Worm (Caenorhabditis elegans) whole organism, L1 larva: ENCODE measurements around the gene M03C11.6.
A peak's percentile ranks its signal among the peaks of the same experiment; 100 is the strongest.

ENCODE experiments used
- C34B4.2 ChIP-seq: sonication (generic microtip); optimal IDR thresholded peaks from 2 replicates; lab custom pipeline; 2017; ENCODE audit warnings: mild to moderate bottlenecking, missing genetic modification characterization, missing compliant biosample characterization
- F16B12.6 ChIP-seq: fragments of 150-350 bp; optimal IDR thresholded peaks from 2 replicates; lab custom pipeline; 2014; ENCODE audit warnings: missing biosample characterization, missing genetic modification characterization
- aly-2 ChIP-seq: fragments of 150-350 bp; optimal IDR thresholded peaks from 2 replicates; lab custom pipeline; 2014; ENCODE audit warnings: missing biosample characterization, missing genetic modification characterization
- ama-1 ChIP-seq: fragments of 150-350 bp; optimal IDR thresholded peaks from 2 replicates; lab custom pipeline; 2014
- ceh-82 ChIP-seq, 3 experiments: fragments of 150-350 bp in 1 of 3; sonication (generic microtip) in 2 of 3; optimal IDR thresholded peaks; 2 replicates each; lab custom pipeline; 2014 to 2017; ENCODE audit warnings: missing biosample characterization in 3 of 3, missing genetic modification characterization in 3 of 3
- ceh-88 ChIP-seq: fragments of 200-800 bp; sonication (Bioruptor generic); IDR thresholded peaks from 2 replicates; pipeline ENCODE4 v1.3.6; 2022; ENCODE audit warnings: missing genetic modification characterization, missing compliant biosample characterization
- ces-1 ChIP-seq: fragments of 150-350 bp; optimal IDR thresholded peaks from 2 replicates; lab custom pipeline; 2014; ENCODE audit warnings: missing biosample characterization, missing genetic modification reagents, missing genetic modification characterization
- dpl-1 ChIP-seq, 3 experiments: fragments of 150-350 bp in 2 of 3; sonication (generic microtip) in 1 of 3; optimal IDR thresholded peaks; 2 replicates each; lab custom pipeline; 2014 to 2017; ENCODE audit warnings: missing biosample characterization in 3 of 3, missing genetic modification characterization in 3 of 3, missing genetic modification reagents in 3 of 3
- efl-1 ChIP-seq, 4 experiments: fragments of 150-350 bp; optimal IDR thresholded peaks in 3 of 4; peaks in 1 of 4; 1 replicate in 1 of 4; 2 replicates in 3 of 4; lab custom pipeline; 2014; ENCODE audit warnings: missing biosample characterization in 2 of 4, missing genetic modification characterization in 2 of 4, missing genetic modification reagents in 2 of 4
- efl-3 ChIP-seq: fragments of 200-800 bp; sonication (Bioruptor generic); optimal IDR thresholded peaks from 2 replicates; lab custom pipeline; 2018; ENCODE audit warnings: mild to moderate bottlenecking, missing genetic modification characterization, missing compliant biosample characterization
- egl-13 ChIP-seq: sonication (generic microtip); optimal IDR thresholded peaks from 2 replicates; lab custom pipeline; 2016; ENCODE audit warnings: missing genotype, missing genetic modification reagents, missing genetic modification characterization, missing compliant biosample characterization
- ets-5 ChIP-seq: fragments of 200-800 bp; sonication (Bioruptor generic); IDR thresholded peaks from 2 replicates; pipeline ENCODE4 v1.3.6; 2022; ENCODE audit warnings: missing genetic modification characterization, missing compliant biosample characterization
- fkh-10 ChIP-seq: sonication (generic microtip); optimal IDR thresholded peaks from 2 replicates; lab custom pipeline; 2017; ENCODE audit warnings: missing biosample characterization, missing genetic modification reagents, missing genetic modification characterization
- fkh-8 ChIP-seq: sonication (generic microtip); optimal IDR thresholded peaks from 2 replicates; lab custom pipeline; 2016; ENCODE audit warnings: mild to moderate bottlenecking, missing genetic modification characterization, missing compliant biosample characterization
- fos-1 ChIP-seq: fragments of 150-350 bp; optimal IDR thresholded peaks from 2 replicates; lab custom pipeline; 2014; ENCODE audit warnings: missing biosample characterization, missing genetic modification characterization
- grh-1 ChIP-seq: fragments of 200-800 bp; sonication (Bioruptor generic); IDR thresholded peaks from 2 replicates; pipeline ENCODE4 v1.3.6; 2022; ENCODE audit warnings: missing genetic modification reagents, missing genetic modification characterization, missing compliant biosample characterization
- hlh-17 ChIP-seq: fragments of 200-800 bp; sonication (Bioruptor generic); optimal IDR thresholded peaks from 2 replicates; lab custom pipeline; 2018; ENCODE audit warnings: missing genetic modification characterization, mild to moderate bottlenecking, missing compliant biosample characterization, moderate library complexity, borderline replicate concordance
- hlh-4 ChIP-seq: sonication (generic microtip); optimal IDR thresholded peaks from 2 replicates; lab custom pipeline; 2016; ENCODE audit warnings: mild to moderate bottlenecking, missing genetic modification characterization, missing compliant biosample characterization
- hpl-2 ChIP-seq: fragments of 150-350 bp; optimal IDR thresholded peaks from 2 replicates; lab custom pipeline; 2014; ENCODE audit warnings: missing biosample characterization, missing genetic modification reagents, missing genetic modification characterization
- irx-1 ChIP-seq: sonication (generic microtip); optimal IDR thresholded peaks from 2 replicates; lab custom pipeline; 2016; ENCODE audit warnings: missing genetic modification characterization, missing compliant biosample characterization
- lin-13 ChIP-seq: fragments of 150-350 bp; optimal IDR thresholded peaks from 2 replicates; lab custom pipeline; 2014; ENCODE audit warnings: missing biosample characterization, missing genetic modification reagents, missing genetic modification characterization
- lin-14 ChIP-seq: fragments of 200-800 bp; sonication (Bioruptor generic); optimal IDR thresholded peaks from 2 replicates; lab custom pipeline; 2018; ENCODE audit warnings: mild to moderate bottlenecking, missing genetic modification characterization, moderate library complexity, missing compliant biosample characterization
- lin-15B ChIP-seq: fragments of 150-350 bp; sonication (generic microtip); optimal IDR thresholded peaks from 3 replicates; lab custom pipeline; 2014; ENCODE audit warnings: missing biosample characterization, missing genetic modification characterization
- lin-35 ChIP-seq, 2 experiments: fragments of 150-350 bp; optimal IDR thresholded peaks; 2 replicates each; lab custom pipeline; 2014; ENCODE audit warnings: missing biosample characterization in 2 of 2, missing genetic modification characterization in 2 of 2, missing genetic modification reagents in 2 of 2
- lin-39 ChIP-seq: fragments of 150-350 bp; optimal IDR thresholded peaks from 2 replicates; lab custom pipeline; 2014; ENCODE audit warnings: missing biosample characterization, missing genetic modification reagents, missing genetic modification characterization
- lsy-2 ChIP-seq, 2 experiments: fragments of 150-350 bp; optimal IDR thresholded peaks; 2 replicates each; lab custom pipeline; 2014; ENCODE audit warnings: missing biosample characterization in 2 of 2, missing genetic modification characterization in 2 of 2
- mef-2 ChIP-seq: fragments of 150-350 bp; optimal IDR thresholded peaks from 2 replicates; lab custom pipeline; 2014; ENCODE audit warnings: missing biosample characterization, missing genetic modification characterization
- nhr-12 ChIP-seq: sonication (generic microtip); optimal IDR thresholded peaks from 2 replicates; lab custom pipeline; 2017; ENCODE audit warnings: missing biosample characterization, missing genetic modification characterization
- nhr-19 ChIP-seq: fragments of 200-800 bp; sonication (Bioruptor generic); conservative IDR thresholded peaks from 2 replicates; pipeline ENCODE4 v1.3.6; 2022; ENCODE audit warnings: missing genetic modification characterization, missing compliant biosample characterization
- nhr-20 ChIP-seq: sonication (generic microtip); optimal IDR thresholded peaks from 2 replicates; lab custom pipeline; 2016; ENCODE audit warnings: mild to moderate bottlenecking, missing genetic modification characterization, missing compliant biosample characterization
- nhr-47 ChIP-seq: sonication (generic microtip); optimal IDR thresholded peaks from 2 replicates; lab custom pipeline; 2016; ENCODE audit warnings: mild to moderate bottlenecking, missing genetic modification characterization, moderate library complexity, missing compliant biosample characterization
- nhr-71 ChIP-seq: sonication (generic microtip); optimal IDR thresholded peaks from 2 replicates; lab custom pipeline; 2016; ENCODE audit warnings: mild to moderate bottlenecking, missing genetic modification characterization, moderate library complexity, missing compliant biosample characterization
- nhr-76 ChIP-seq: sonication (generic microtip); optimal IDR thresholded peaks from 2 replicates; lab custom pipeline; 2017; ENCODE audit warnings: missing biosample characterization, missing genetic modification characterization
- pqm-1 ChIP-seq: sonication (generic microtip); optimal IDR thresholded peaks from 3 replicates; lab custom pipeline; 2017; ENCODE audit warnings: missing biosample characterization, missing genetic modification characterization
- rnt-1 ChIP-seq: sonication (generic microtip); optimal IDR thresholded peaks from 2 replicates; lab custom pipeline; 2016; ENCODE audit warnings: mild to moderate bottlenecking, missing genetic modification characterization, moderate library complexity, missing compliant biosample characterization
- skn-1 ChIP-seq: fragments of 150-350 bp; optimal IDR thresholded peaks from 2 replicates; lab custom pipeline; 2014; ENCODE audit warnings: missing biosample characterization, missing genetic modification characterization
- snu-23 ChIP-seq: sonication (generic microtip); optimal IDR thresholded peaks from 2 replicates; lab custom pipeline; 2016; ENCODE audit warnings: missing genetic modification characterization, missing compliant biosample characterization
- swsn-7 ChIP-seq: sonication (generic microtip); optimal IDR thresholded peaks from 2 replicates; lab custom pipeline; 2016; ENCODE audit warnings: missing genetic modification characterization, missing compliant biosample characterization
- tbx-2 ChIP-seq: sonication (generic microtip); optimal IDR thresholded peaks from 2 replicates; lab custom pipeline; 2016; ENCODE audit warnings: missing genetic modification characterization, missing compliant biosample characterization
- unc-62 ChIP-seq: fragments of 150-350 bp; optimal IDR thresholded peaks from 2 replicates; lab custom pipeline; 2014; ENCODE audit warnings: missing biosample characterization, missing genetic modification reagents, missing genetic modification characterization
- unc-86 ChIP-seq: sonication (generic microtip); optimal IDR thresholded peaks from 2 replicates; lab custom pipeline; 2016; ENCODE audit warnings: missing genetic modification characterization, missing compliant biosample characterization
- ztf-11 ChIP-seq, 2 experiments: sonication (generic microtip); optimal IDR thresholded peaks; 2 replicates each; lab custom pipeline; 2016 to 2017; ENCODE audit warnings: missing genetic modification characterization in 2 of 2, missing biosample characterization in 1 of 2, missing compliant biosample characterization in 1 of 2

Gene M03C11.6

ce11 chrIII:10407198-10407663, 16.6 kb downstream of the M03C11.6 start, which contains the start of gene hat-1 (continued):
- TF ChIP-seq pqm-1 (tag; lab: Kevin White, UChicago): no peak
- TF ChIP-seq hpl-2: peak; percentile 77
- peak; percentile 98 for TF ChIP-seq lin-14 (GFP tag; lab: Kevin White, UChicago)
- peak; percentile 54 for TF ChIP-seq efl-3 (GFP tag; lab: Kevin White, UChicago)
- peak; percentile 70 for TF ChIP-seq F16B12.6 (tag; lab: Kevin White, UChicago)
- TF ChIP-seq nhr-76 (tag; lab: Kevin White, UChicago): no peak
- peak; percentile 97 for TF ChIP-seq swsn-7
- peak; percentile 98 for TF ChIP-seq unc-86 (tag; lab: Kevin White, UChicago)
- TF ChIP-seq ces-1 (GFP tag; lab: Kevin White, UChicago): no peak
- TF ChIP-seq nhr-12 (tag; lab: Kevin White, UChicago): no peak
- TF ChIP-seq fkh-8 (tag; lab: Kevin White, UChicago): peak; percentile 98
- TF ChIP-seq hlh-4 (tag; lab: Kevin White, UChicago): no peak
- peak; percentile 91 for TF ChIP-seq lin-15B
- TF ChIP-seq grh-1 (GFP tag; lab: Robert Waterston, UW): peak; percentile 93
- TF ChIP-seq tbx-2 (tag; lab: Kevin White, UChicago): peak; percentile 97
- peak; percentile 98 for TF ChIP-seq nhr-71 (tag; lab: Kevin White, UChicago)
- TF ChIP-seq ztf-11 (tag; optimal IDR thresholded peaks at IDR 0.05; lab: Kevin White, UChicago): peak in 1 of 2 experiments; percentile 80
- peak; percentile 86; the same call in 1 of the 2 replicates for TF ChIP-seq ceh-88 (GFP tag; lab: Robert Waterston, UW)
- no peak for TF ChIP-seq hlh-17 (GFP tag; lab: Kevin White, UChicago)
- TF ChIP-seq ets-5 (GFP tag; lab: Robert Waterston, UW): no peak
- TF ChIP-seq egl-13: peak; percentile 92
- no peak for TF ChIP-seq unc-62
- TF ChIP-seq nhr-20 (tag; lab: Kevin White, UChicago): peak; percentile 97
- TF ChIP-seq lin-13: peak; percentile 95
- TF ChIP-seq lin-39 (tag; lab: Kevin White, UChicago): peak; percentile 95
- TF ChIP-seq ama-1 (lab: Kevin White, UChicago): no peak
- peak; percentile 93 to 94 for TF ChIP-seq lin-35 (GFP tag; optimal IDR thresholded peaks at IDR 0.05; lab: Kevin White, UChicago)
- peak; percentile 94 for TF ChIP-seq irx-1 (tag; lab: Kevin White, UChicago)
- TF ChIP-seq rnt-1: peak; percentile 96
- peak; percentile 93 for TF ChIP-seq skn-1
- peak; percentile 82 for TF ChIP-seq mef-2 (tag; lab: Kevin White, UChicago)
- TF ChIP-seq aly-2 (tag; lab: Kevin White, UChicago): peak; percentile 71
- TF ChIP-seq fos-1: peak; percentile 92
- TF ChIP-seq, all 84 proteins: peak for 64

- TF ChIP-seq fos-1 (no peak), efl-1 (optimal IDR thresholded peaks at IDR 0.05; lab: Kevin White, UChicago) (no peak), efl-1 (GFP tag; optimal IDR thresholded peaks at IDR 0.05 in 1 of 2; lab: Kevin White, UChicago) (peak in 1 of 2 experiments; percentile 91)
Observed at ce11 chrIII:10404918-10405317, 18.9 kb downstream of the M03C11.6 start, which contains the start of the genes M03C11.3 and chl-1. Gene M03C11.3, plus strand, starts transcription at chrIII:10405070. Gene chl-1, minus strand, starts transcription at chrIII:10405240.

- TF ChIP-seq nhr-19 (GFP tag; lab: Robert Waterston, UW) (no peak), fkh-10 (GFP tag; lab: Kevin White, UChicago) (peak; percentile 29), efl-1 (optimal IDR thresholded peaks at IDR 0.05; lab: Kevin White, UChicago) (peak; percentile 15 to 35), efl-1 (GFP tag; optimal IDR thresholded peaks at IDR 0.05 in 1 of 2; lab: Kevin White, UChicago) (no peak), lin-14 (GFP tag; lab: Kevin White, UChicago) (peak; percentile 79), snu-23 (GFP tag; lab: Kevin White, UChicago) (peak; percentile 24), lin-35 (GFP tag; optimal IDR thresholded peaks at IDR 0.05; lab: Kevin White, UChicago) (peak in 1 of 2 experiments; percentile 34), unc-86 (tag; lab: Kevin White, UChicago) (peak; percentile 20), fkh-8 (tag; lab: Kevin White, UChicago) (peak; percentile 18), ztf-11 (tag; optimal IDR thresholded peaks at IDR 0.05; lab: Kevin White, UChicago) (no peak), C34B4.2 (tag; lab: Kevin White, UChicago) (no peak), dpl-1 (GFP tag; optimal IDR thresholded peaks at IDR 0.05; lab: Kevin White, UChicago) (peak in 1 of 3 experiments; percentile 49), nhr-47 (peak; percentile 33), nhr-71 (tag; lab: Kevin White, UChicago) (peak; percentile 35), ceh-82 (tag; optimal IDR thresholded peaks at IDR 0.05; lab: Kevin White, UChicago) (peak in 2 of 3 experiments; percentile 15 to 64), lsy-2 (tag; optimal IDR thresholded peaks at IDR 0.05; lab: Kevin White, UChicago) (peak in 1 of 2 experiments; percentile 58)
Observed at ce11 chrIII:10398919-10399318, 24.9 kb downstream of the M03C11.6 start.
